Worm (Caenorhabditis elegans) whole organism, mixed stage, embryonic: ENCODE results near the gene fbxb-71.

ENCODE experiments used
- bed-3 ChIP-seq: fragments of 200-800 bp; sonication (Bioruptor generic); optimal IDR thresholded peaks from 3 replicates; lab custom pipeline; 2018; ENCODE audit warnings: mild to moderate bottlenecking, missing genetic modification characterization, moderate library complexity, missing compliant biosample characterization
- lin-32 ChIP-seq: fragments of 200-800 bp; sonication (Bioruptor generic); optimal IDR thresholded peaks from 2 replicates; lab custom pipeline; 2018; ENCODE audit warnings: mild to moderate bottlenecking, missing genetic modification characterization, missing compliant biosample characterization
- lsy-2 ChIP-seq: fragments of 150-350 bp; optimal IDR thresholded peaks from 2 replicates; lab custom pipeline; 2014; ENCODE audit warnings: missing biosample characterization, missing genetic modification characterization
- nhr-237 ChIP-seq: fragments of 150-350 bp; optimal IDR thresholded peaks from 2 replicates; lab custom pipeline; 2014; ENCODE audit warnings: missing biosample characterization, missing genetic modification characterization
- nhr-76 ChIP-seq: sonication (generic microtip); optimal IDR thresholded peaks from 2 replicates; lab custom pipeline; 2017; ENCODE audit warnings: missing biosample characterization, missing genetic modification characterization
- unc-39 ChIP-seq: fragments of 150-350 bp; optimal IDR thresholded peaks from 2 replicates; lab custom pipeline; 2014; ENCODE audit warnings: missing biosample characterization, missing genetic modification characterization
- unc-62 ChIP-seq: fragments of 150-350 bp; optimal IDR thresholded peaks from 2 replicates; lab custom pipeline; 2014; ENCODE audit warnings: missing biosample characterization, missing genetic modification reagents, missing genetic modification characterization

- no peak for TF ChIP-seq unc-39
- TF ChIP-seq unc-62 (GFP tag; lab: Kevin White, UChicago) = no peak
- TF ChIP-seq lsy-2 (tag; lab: Kevin White, UChicago) = no peak
- no peak for TF ChIP-seq nhr-76 (tag; lab: Kevin White, UChicago)
- TF ChIP-seq lin-32 (GFP tag; lab: Kevin White, UChicago) = no peak
- TF ChIP-seq bed-3 (GFP tag; lab: Kevin White, UChicago) = no peak
- no peak for TF ChIP-seq nhr-237
Observed at ce11 chrX:3226348-3227229, 36.1 kb upstream of the fbxb-71 start.
